Fruit fly (Drosophila melanogaster): ENCODE measurements around the gene BHD.

BHD gene

DNA sequence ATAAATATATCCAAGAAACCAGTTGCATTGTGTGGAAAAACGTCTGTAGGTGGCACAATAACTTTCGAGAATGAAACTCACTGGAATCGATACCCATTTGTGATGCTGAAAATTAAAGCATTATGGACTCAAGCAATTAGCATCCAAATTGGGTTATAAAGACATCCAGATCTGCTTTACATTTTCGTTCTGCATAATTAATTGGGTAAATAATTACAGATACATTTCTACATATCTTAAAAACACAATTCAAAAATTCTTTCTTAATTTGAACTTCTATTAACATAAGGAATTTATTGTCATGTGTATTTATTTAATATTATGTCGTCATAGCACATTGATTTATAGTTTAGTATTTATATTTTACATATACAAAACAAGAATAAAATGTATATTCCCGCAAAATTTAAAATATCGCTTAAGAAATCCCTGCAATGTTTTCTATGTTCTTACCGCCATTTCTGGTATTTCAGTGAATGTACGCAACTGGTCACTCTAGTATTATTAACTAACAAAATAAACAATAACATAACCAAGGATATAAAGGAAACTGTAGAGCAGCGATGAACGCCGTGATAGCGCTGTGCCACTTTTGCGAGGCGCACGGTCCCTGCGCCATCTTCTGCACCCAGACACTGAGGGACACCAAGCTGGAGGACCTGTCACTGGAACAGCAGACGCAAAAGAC is at the start of gene BHD, which contains the start of gene CG14829:
Gene BHD, plus strand, starts transcription at position 471 of the 688 bp plus-strand sequence.
Gene CG14829, minus strand, starts transcription at position 51 of the 688 bp plus-strand sequence.
- no peak for TF ChIP-seq noc (tag; optimal IDR thresholded peaks at IDR 0.05)

DNA sequence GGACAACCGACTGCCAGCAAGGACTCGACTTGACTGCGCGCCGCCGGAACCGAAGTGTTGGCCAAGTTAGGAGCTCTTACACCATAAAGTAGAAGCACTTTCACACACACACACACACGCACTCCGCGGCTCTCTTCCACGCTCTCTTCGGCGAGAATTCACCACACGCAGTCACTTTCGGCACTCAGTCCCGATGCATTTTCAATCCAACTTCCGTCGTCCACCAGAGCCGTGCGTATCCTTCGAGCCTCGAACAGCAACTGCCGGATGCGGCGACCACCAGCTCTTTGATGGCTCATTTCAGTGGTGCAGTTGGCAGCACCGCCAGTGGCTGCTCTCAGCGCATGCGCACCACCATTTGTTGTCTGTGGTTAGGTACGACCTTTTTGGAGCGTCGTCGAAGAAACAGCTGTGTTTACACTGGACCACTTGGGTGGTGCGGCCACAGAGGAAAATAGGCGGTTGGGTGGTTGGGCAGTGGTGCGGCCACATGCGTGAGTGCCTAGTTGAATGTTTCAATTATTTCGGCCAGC is 48.6 kb upstream of the BHD start, which contains the start of gene Dscam2:
Gene Dscam2, minus strand, starts transcription at position 264 of the 533 bp plus-strand sequence.
- TF ChIP-seq noc (tag; optimal IDR thresholded peaks at IDR 0.05), result no peak

DNA sequence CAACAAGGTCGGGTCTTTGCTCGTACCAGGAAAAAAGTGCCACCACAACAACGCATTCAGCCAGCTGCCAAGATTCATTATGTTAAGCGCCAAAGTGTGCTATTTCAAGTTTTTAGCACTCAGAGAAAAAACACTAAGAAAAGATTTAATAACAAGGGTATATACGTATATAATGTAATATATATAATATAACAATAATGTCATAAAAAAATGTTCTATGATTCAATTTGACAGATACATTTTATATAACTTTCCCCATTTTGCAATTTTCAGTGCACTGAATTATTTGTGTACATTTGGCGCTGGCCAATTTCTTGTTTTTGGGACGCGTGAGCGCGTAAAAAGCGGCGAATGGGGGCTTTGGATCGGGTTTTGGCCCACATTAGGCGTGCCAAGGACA is 47.8 kb upstream of the BHD start:
- no peak for TF ChIP-seq noc (tag; optimal IDR thresholded peaks at IDR 0.05)

DNA sequence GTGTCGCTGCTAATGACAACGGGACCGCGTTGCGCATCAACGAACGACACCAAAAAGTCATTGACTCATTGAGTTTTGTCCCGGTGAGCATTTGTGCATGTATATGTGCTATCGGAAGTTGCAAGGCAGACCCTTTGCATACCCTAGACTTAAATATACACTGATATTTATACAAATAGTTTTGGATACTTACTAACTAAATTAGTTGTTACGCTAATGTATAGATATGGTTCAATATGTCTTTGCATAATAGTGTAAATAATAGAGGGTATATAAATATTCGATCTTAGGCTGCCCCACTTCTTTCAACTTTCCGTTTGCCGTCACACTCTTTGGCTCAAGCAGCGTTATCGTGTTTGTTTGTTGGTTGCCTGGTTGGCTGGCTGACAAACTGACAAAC is 47.1 kb upstream of the BHD start:
- no peak for TF ChIP-seq noc (tag; optimal IDR thresholded peaks at IDR 0.05)

DNA sequence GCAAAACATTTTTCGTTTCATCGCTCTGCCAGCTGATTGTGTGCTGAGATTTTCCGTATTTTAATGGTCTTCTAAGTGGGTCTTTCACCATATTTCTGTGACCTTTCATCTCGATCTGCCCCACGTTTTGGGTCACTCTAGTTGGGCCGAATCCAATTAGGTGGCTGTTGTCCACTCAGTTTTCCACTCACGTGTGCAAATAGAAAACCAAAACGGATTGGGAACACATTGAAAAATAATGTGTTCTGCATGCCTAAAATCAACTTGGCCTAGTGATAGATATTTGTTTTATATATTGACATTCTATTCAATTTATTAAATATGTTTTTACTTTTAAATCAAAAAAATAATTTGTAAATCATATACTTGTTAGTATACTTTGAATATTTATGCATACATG is 4.1 kb upstream of the BHD start, which contains the start of gene CG14826:
Gene CG14826, plus strand, starts transcription at position 301 of the 400 bp plus-strand sequence.
- TF ChIP-seq noc (tag; optimal IDR thresholded peaks at IDR 0.05), result no peak

DNA sequence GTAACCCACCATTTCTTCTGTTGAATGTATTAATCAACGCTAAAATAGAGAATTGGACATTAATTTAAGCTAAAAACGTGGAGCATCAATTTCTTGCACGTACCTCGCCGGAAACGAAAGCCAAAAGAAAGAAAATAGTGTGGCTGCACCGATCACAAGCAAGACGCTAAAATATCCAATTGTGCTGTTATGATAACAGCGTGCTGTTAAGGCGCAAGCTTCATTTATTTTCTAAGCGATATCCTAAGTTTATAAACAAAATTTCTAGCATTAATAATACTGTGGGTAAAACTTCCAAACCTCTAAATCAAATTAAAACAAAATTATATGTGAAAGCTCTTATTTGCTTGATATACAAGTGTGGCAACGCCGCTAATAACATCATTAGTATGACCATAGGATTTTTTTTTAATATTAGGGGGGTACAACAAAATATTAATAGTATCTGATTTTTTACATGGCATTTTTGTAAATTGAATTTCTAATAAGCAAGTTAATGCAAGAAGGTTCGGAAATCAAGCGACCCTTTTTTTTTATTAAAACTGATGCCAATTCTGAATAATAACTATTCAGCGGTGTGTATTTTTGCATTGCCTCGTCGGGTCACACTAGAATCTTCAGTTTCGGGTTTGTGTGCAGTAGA is 3.0 kb downstream of the BHD start, which contains the start of the genes RpL18 and Neos:
Gene RpL18, minus strand, starts transcription at position 135 of the 643 bp plus-strand sequence.
Gene Neos, plus strand, starts transcription at position 412 of the 643 bp plus-strand sequence.
- TF ChIP-seq noc (tag; optimal IDR thresholded peaks at IDR 0.05), result peak; percentile 62

DNA sequence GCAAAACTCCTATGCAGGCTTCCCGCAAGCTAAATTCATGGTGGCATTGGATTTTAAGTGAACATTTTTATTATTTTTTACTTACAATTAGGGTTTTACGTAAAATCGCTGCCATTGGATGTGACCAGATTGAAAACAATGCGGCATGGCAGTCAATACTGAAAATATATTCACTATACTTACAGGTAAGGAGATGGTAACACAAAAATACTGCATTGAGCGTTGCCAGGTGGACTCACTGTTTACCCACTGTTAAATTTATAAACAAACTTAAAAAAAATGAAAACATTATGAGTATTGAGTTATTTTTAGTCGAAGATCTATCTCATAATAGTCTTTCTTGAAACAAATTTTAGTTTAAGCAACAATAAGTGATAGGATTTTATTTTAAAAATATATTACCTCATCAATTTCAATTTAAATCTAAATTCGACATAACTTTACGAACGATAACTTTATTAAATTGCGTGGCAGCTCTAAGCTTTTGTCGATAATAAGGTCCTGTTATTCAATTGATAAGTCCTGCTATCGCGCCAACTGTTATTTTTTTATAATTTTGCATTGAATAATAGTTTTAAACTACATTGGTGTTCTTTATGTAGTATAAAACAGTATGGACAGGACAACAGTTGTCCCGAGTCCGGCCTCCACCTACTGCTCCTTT is 5.6 kb downstream of the BHD start, which contains the start of the genes mRpL50 and mei-P22:
Gene mRpL50, minus strand, starts transcription at position 159 of the 664 bp plus-strand sequence.
Gene mei-P22, plus strand, starts transcription at position 614 of the 664 bp plus-strand sequence.
- no peak for TF ChIP-seq noc (tag; optimal IDR thresholded peaks at IDR 0.05)

DNA sequence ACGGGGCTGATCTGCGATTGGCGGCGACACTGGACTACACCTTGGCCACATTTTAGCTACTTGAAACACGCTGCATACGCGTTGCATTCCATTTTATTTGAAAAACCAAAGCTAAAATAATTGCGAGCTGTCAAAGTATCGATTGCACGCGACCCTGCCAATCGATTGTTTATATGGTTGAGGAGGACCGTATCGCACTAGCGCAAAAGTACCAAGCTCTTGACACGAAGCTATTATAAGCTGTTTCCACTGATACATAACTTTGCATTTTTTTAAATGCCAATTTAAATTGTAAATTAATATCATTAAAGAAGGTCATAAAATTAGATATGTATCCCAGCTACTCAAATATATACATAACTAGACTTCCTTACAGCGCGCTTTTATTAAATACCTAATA is 10.8 kb downstream of the BHD start, which contains the start of gene Cdc27:
Gene Cdc27, minus strand, starts transcription at position 174 of the 400 bp plus-strand sequence.
- no peak for TF ChIP-seq noc (tag; optimal IDR thresholded peaks at IDR 0.05)

DNA sequence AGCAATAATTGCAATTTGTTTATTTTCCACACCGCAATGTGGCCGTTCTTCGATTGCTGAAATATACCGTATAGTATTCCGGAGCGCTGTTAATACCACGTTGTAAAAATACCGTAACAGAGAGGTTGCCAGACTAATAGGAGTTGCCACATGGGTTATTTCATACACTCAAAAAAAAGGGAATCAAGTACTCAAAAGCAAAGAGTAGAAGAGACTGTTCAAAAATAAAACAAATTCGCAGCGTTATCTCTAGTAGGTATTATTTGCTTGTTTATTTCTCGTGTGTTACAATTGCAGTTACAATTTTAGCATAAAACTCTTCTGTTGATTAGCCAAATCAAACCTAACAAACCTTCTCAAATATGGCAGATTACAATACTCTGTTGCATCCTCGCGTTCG is 12.1 kb downstream of the BHD start, which contains the start of gene MED4:
Gene MED4, minus strand, starts transcription at position 59 of the 400 bp plus-strand sequence.
- TF ChIP-seq noc (tag; optimal IDR thresholded peaks at IDR 0.05), result peak; percentile 20

DNA sequence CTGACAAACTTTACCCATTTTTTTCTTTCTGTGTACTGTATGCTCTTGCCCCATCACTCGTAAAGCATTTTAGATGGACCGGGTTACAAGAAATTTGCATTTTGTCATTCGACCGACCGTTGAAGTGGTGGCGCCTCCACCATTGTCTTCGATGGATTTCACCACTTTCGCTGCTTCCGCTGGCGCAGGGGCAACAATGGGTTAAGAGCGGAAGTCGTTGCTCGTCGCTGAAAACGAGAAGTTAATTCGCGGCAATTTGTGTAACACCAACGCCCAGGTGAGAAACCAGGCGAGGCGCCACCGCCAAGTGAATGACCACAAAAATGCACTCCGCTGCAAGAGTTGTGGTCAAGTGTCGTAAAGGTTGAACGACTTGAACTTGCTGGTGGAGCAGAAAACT is 16.4 kb downstream of the BHD start:
- TF ChIP-seq noc (tag; optimal IDR thresholded peaks at IDR 0.05), result no peak

DNA sequence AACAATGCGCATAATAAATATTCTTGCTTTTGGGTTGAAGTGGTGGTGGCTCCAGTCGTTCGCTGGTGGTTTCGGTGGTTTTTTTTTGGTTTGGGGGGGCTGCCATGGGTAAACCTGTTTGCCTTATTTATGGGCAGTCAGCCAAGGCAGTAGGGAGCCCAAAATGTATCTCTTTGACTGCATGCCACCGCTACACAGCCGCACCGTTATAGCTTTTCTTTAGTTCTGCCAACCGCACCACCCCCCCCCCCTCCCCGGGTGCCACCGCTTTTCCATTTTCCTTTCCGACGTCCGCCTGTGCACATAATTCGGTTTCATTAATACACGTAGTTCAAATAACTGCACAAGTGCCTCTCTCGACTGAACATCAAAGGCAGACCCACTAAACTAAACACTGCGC is 19.9 kb downstream of the BHD start:
- TF ChIP-seq noc (tag; optimal IDR thresholded peaks at IDR 0.05), result no peak

DNA sequence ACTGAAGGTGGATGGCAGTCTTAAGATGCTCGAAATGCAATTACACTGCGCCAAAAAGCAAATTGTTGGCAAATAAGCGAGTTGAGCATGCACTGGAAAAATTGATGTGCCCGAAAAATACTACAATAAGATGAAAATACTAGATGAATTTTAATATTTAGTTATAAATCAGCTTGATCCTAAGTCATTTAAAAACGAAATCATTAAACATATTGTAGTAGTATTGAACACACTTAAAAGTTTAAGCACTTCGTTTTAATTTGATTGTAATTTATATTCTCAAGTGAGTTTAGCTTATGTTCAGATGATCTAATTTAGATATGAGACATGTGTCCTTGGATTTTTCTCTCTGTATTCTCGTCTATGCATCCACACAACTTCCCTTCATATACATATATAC is 24.1 kb downstream of the BHD start:
- no peak for TF ChIP-seq noc (tag; optimal IDR thresholded peaks at IDR 0.05)

DNA sequence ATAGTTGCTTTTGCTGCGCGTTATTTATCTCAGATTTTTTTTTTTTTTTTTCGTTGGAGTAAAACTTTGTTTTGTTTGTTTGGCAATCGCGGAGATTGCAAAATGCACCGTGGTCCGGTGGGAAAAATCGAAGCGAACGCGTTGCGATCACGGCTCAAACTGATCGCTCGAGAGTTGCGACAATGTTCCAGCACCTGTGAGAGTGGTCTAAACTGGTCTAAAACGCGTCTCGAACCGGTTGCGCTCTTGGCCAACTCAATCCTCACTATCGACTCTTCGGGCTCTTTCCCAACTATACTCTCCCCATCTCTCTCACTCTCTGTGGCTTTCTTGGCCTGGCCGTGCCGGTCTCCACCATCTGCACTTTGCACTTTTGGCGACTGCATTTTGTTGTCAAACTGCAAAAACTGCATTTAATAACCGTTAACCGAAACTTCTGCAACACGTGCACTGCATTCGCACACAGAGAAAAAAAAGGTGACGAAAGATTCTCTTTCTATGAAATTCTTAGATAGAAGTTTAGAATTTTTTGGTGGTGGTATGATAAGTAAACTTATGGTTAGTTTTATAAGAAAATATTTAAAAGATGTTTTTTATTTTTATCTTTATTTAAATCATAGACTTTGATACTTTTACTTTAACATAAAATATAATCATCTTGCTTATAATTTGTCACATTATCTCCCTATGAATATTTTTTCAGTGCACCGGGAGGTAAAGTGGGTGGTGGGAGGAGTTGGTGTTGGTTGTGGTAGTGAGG is 25.6 kb downstream of the BHD start, which contains the start of gene CG14830:
Gene CG14830, minus strand, starts transcription at position 164 of the 760 bp plus-strand sequence.
- no peak for TF ChIP-seq noc (tag; optimal IDR thresholded peaks at IDR 0.05)

DNA sequence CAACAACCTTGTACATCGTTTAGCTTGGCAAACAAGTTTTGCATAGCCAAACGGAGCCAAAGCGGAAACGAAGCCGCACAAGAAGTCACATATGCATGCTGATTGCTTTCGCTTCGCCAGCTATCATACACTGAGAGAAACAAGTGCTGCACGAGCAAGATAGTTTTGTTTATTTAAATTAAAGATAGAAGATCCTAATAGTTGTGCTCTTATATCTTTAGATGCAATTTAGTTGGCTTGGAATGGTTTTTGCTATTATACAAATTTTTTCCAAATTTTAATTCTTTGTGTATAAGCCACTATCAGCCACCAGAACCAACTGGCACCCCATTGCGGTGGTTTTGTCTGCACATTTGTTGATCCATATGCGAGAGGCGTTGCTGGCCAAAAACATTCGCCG is 45.2 kb downstream of the BHD start:
- TF ChIP-seq noc (tag; optimal IDR thresholded peaks at IDR 0.05), result no peak
